Worm (Caenorhabditis elegans) whole organism, L2 larva: ENCODE measurements around the gene ZK1248.20.

Experiments used
- egl-27 ChIP-seq: sonication (generic microtip); optimal IDR thresholded peaks from 3 replicates; lab custom pipeline; 2017; ENCODE audit warnings: missing biosample characterization, missing genetic modification reagents, missing genetic modification characterization
- lin-13 ChIP-seq: fragments of 150-350 bp; optimal IDR thresholded peaks from 2 replicates; lab custom pipeline; 2014; ENCODE audit warnings: missing biosample characterization, missing genetic modification reagents, missing genetic modification characterization

ce11 chrII:5781935-5782921 is 34.2 kb upstream of the ZK1248.20 start, which contains the start of gene K05F1.6:
- TF ChIP-seq lin-13 (peak; percentile 70), egl-27 (tag; lab: Kevin White, UChicago) (no peak)
